Fruit fly (Drosophila melanogaster) whole organism, embryonic: Measurements from ENCODE around the gene CG46310.
A peak's percentile ranks its signal among the peaks of the same experiment; 100 is the strongest.

ENCODE experiments used
- Asciz ChIP-seq: fragments of 200-800 bp; sonication (Bioruptor generic); optimal IDR thresholded peaks from 2 replicates; lab custom pipeline; 2017; ENCODE audit warnings: missing biosample characterization, mild to moderate bottlenecking, missing genetic modification characterization, missing genetic modification reagents
- Blimp-1 ChIP-seq: fragments of 200-800 bp; sonication (Bioruptor generic); optimal IDR thresholded peaks from 3 replicates; lab custom pipeline; 2018; ENCODE audit warnings: missing biosample characterization, missing genetic modification characterization, mild to moderate bottlenecking, moderate library complexity, missing genetic modification reagents
- CG10543 ChIP-seq: fragments of 200-800 bp; sonication (Bioruptor generic); optimal IDR thresholded peaks from 3 replicates; lab custom pipeline; 2017; ENCODE audit warnings: missing biosample characterization, mild to moderate bottlenecking, missing genetic modification characterization, moderate library complexity
- CG12236 ChIP-seq: fragments of 200-800 bp; sonication (Bioruptor generic); optimal IDR thresholded peaks from 2 replicates; lab custom pipeline; 2016; ENCODE audit warnings: missing biosample characterization, missing genetic modification characterization
- CG13296 ChIP-seq: fragments of 200-800 bp; sonication (Bioruptor generic); optimal IDR thresholded peaks from 3 replicates; lab custom pipeline; 2018; ENCODE audit warnings: missing biosample characterization, mild to moderate bottlenecking, missing genetic modification characterization
- CG14441 ChIP-seq: fragments of 200-800 bp; sonication (Bioruptor generic); IDR thresholded peaks from 2 replicates; pipeline ENCODE4 v1.3.6; 2022; ENCODE audit warnings: missing biosample characterization, missing genetic modification characterization
- CG15514 ChIP-seq: fragments of 200-800 bp; sonication (Bioruptor generic); optimal IDR thresholded peaks from 3 replicates; lab custom pipeline; 2017; ENCODE audit warnings: missing biosample characterization, missing genetic modification characterization, mild to moderate bottlenecking, moderate library complexity, missing genetic modification reagents
- CG17186 ChIP-seq: fragments of 200-800 bp; sonication (Bioruptor generic); optimal IDR thresholded peaks from 3 replicates; lab custom pipeline; 2017; ENCODE audit warnings: missing biosample characterization, missing genetic modification reagents, missing genetic modification characterization
- CG17361 ChIP-seq: fragments of 200-800 bp; sonication (Bioruptor generic); IDR thresholded peaks from 3 replicates; pipeline ENCODE4 v1.3.6; 2022; ENCODE audit warnings: missing biosample characterization, missing genetic modification characterization
- CG17829 ChIP-seq: fragments of 200-800 bp; optimal IDR thresholded peaks from 2 replicates; lab custom pipeline; 2019; ENCODE audit warnings: missing biosample characterization, mild to moderate bottlenecking, missing genetic modification characterization, moderate library complexity
- CG1792 ChIP-seq: fragments of 200-800 bp; sonication (Bioruptor generic); optimal IDR thresholded peaks from 2 replicates; lab custom pipeline; 2016; ENCODE audit warnings: missing biosample characterization, missing genetic modification characterization
- CG18619 ChIP-seq: fragments of 200-800 bp; sonication (Bioruptor generic); optimal IDR thresholded peaks from 3 replicates; lab custom pipeline; 2017; ENCODE audit warnings: missing biosample characterization, mild to moderate bottlenecking, missing genetic modification characterization
- CG18764 ChIP-seq: fragments of 200-800 bp; sonication (Bioruptor generic); optimal IDR thresholded peaks from 3 replicates; lab custom pipeline; 2016; ENCODE audit warnings: missing biosample characterization, missing genetic modification characterization
- CG2678 ChIP-seq: fragments of 200-800 bp; sonication (Bioruptor generic); optimal IDR thresholded peaks from 3 replicates; lab custom pipeline; 2019; ENCODE audit warnings: missing biosample characterization, mild to moderate bottlenecking, missing genetic modification characterization, moderate library complexity
- CG32772 ChIP-seq: fragments of 200-800 bp; sonication (Bioruptor generic); IDR thresholded peaks from 2 replicates; pipeline ENCODE4 v1.3.6; 2022; ENCODE audit warnings: missing biosample characterization, missing genetic modification characterization
- CG6765 ChIP-seq: fragments of 200-800 bp; sonication (Bioruptor generic); optimal IDR thresholded peaks from 3 replicates; lab custom pipeline; 2017; ENCODE audit warnings: missing biosample characterization, mild to moderate bottlenecking, missing genetic modification characterization
- CG6813 ChIP-seq: fragments of 200-800 bp; sonication (Bioruptor generic); optimal IDR thresholded peaks from 2 replicates; lab custom pipeline; 2017; ENCODE audit warnings: missing biosample characterization, missing genetic modification characterization, mild to moderate bottlenecking, moderate library complexity, missing genetic modification reagents
- CG7357 ChIP-seq: fragments of 200-800 bp; sonication (Bioruptor generic); IDR thresholded peaks from 3 replicates; pipeline ENCODE4 v1.3.6; 2022; ENCODE audit warnings: missing biosample characterization, missing genetic modification characterization
- CG7839 ChIP-seq: fragments of 200-800 bp; sonication (Bioruptor generic); optimal IDR thresholded peaks from 3 replicates; lab custom pipeline; 2018; ENCODE audit warnings: missing biosample characterization, mild to moderate bottlenecking, missing genetic modification characterization, moderate library complexity
- CG8290 ChIP-seq, 3 experiments: fragments of 200-800 bp; sonication (Bioruptor generic); optimal IDR thresholded peaks; 2 replicates each; lab custom pipeline; 2016 to 2019; ENCODE audit warnings: missing biosample characterization in 3 of 3, missing genetic modification characterization in 3 of 3, mild to moderate bottlenecking in 2 of 3, moderate library complexity in 1 of 3
- CG8924 ChIP-seq: fragments of 200-800 bp; optimal IDR thresholded peaks from 3 replicates; lab custom pipeline; 2019; ENCODE audit warnings: missing biosample characterization, mild to moderate bottlenecking, missing genetic modification characterization, moderate library complexity
- CG9215 ChIP-seq: fragments of 200-800 bp; sonication (Bioruptor generic); IDR thresholded peaks from 2 replicates; pipeline ENCODE4 v1.3.6; 2022; ENCODE audit warnings: missing biosample characterization, missing genetic modification characterization
- Dek ChIP-seq: fragments of 200-800 bp; sonication (Bioruptor generic); optimal IDR thresholded peaks from 3 replicates; lab custom pipeline; 2019; ENCODE audit warnings: missing biosample characterization, mild to moderate bottlenecking, missing genetic modification characterization, moderate library complexity
- Elba2 ChIP-seq: fragments of 200-800 bp; sonication (Bioruptor generic); optimal IDR thresholded peaks from 3 replicates; lab custom pipeline; 2016; ENCODE audit warnings: missing biosample characterization, missing genetic modification characterization
- Ets65A ChIP-seq: fragments of 200-800 bp; sonication (Bioruptor generic); peaks from one replicate; lab custom pipeline; 2016; ENCODE audit warnings: missing biosample characterization, missing genetic modification characterization
- HLH54F ChIP-seq: fragments of 200-800 bp; sonication (Bioruptor generic); optimal IDR thresholded peaks from 3 replicates; lab custom pipeline; 2016; ENCODE audit warnings: missing biosample characterization, missing genetic modification characterization
- Mes4 ChIP-seq: fragments of 200-800 bp; sonication (Bioruptor generic); optimal IDR thresholded peaks from 2 replicates; lab custom pipeline; 2016; ENCODE audit warnings: missing biosample characterization, missing genetic modification characterization
- NC2β ChIP-seq: fragments of 200-800 bp; sonication (Bioruptor generic); optimal IDR thresholded peaks from 2 replicates; lab custom pipeline; 2016; ENCODE audit warnings: missing biosample characterization, missing genetic modification characterization
- Nf-YB ChIP-seq: fragments of 200-800 bp; sonication (Bioruptor generic); optimal IDR thresholded peaks from 3 replicates; lab custom pipeline; 2019; ENCODE audit warnings: missing biosample characterization, mild to moderate bottlenecking, missing genetic modification characterization, moderate library complexity
- Nf-YC ChIP-seq: fragments of 200-800 bp; optimal IDR thresholded peaks from 3 replicates; lab custom pipeline; 2019; ENCODE audit warnings: missing biosample characterization, mild to moderate bottlenecking, missing genetic modification characterization, moderate library complexity
- NfI ChIP-seq: fragments of 200-800 bp; sonication (Bioruptor generic); optimal IDR thresholded peaks from 3 replicates; lab custom pipeline; 2018; ENCODE audit warnings: missing biosample characterization, mild to moderate bottlenecking, missing genetic modification characterization, moderate library complexity
- PHDP ChIP-seq: fragments of 200-800 bp; sonication (Bioruptor generic); optimal IDR thresholded peaks from 3 replicates; lab custom pipeline; 2018; ENCODE audit warnings: missing biosample characterization, mild to moderate bottlenecking, missing genetic modification characterization, moderate library complexity
- Poxn ChIP-seq: fragments of 200-800 bp; sonication (Bioruptor generic); IDR thresholded peaks from 2 replicates; pipeline ENCODE4 v1.3.6; 2022; ENCODE audit warnings: missing biosample characterization, missing genetic modification characterization
- Vsx1 ChIP-seq: fragments of 200-800 bp; sonication (Bioruptor generic); optimal IDR thresholded peaks from 2 replicates; lab custom pipeline; 2017; ENCODE audit warnings: missing biosample characterization, mild to moderate bottlenecking, missing genetic modification characterization, missing genetic modification reagents
- aop ChIP-seq: fragments of 200-800 bp; sonication (Bioruptor generic); IDR thresholded peaks from 2 replicates; pipeline ENCODE4 v1.3.6; 2022; ENCODE audit warnings: missing biosample characterization, missing genetic modification characterization
- cwo ChIP-seq: fragments of 200-800 bp; sonication (Bioruptor generic); optimal IDR thresholded peaks from 3 replicates; lab custom pipeline; 2017; ENCODE audit warnings: missing biosample characterization, missing genetic modification characterization, mild to moderate bottlenecking, moderate library complexity, missing genetic modification reagents
- eve ChIP-seq, 2 experiments: fragments of >200 bp; optimal IDR thresholded peaks; 2 replicates each; lab custom pipeline; 2017; ENCODE audit warnings: missing biosample characterization in 2 of 2, missing genetic modification characterization in 2 of 2
- gce ChIP-seq: fragments of 200-800 bp; sonication (Bioruptor generic); IDR thresholded peaks from 3 replicates; pipeline ENCODE4 v1.3.6; 2022; ENCODE audit warnings: missing biosample characterization, missing genetic modification characterization
- grn ChIP-seq: fragments of 200-800 bp; sonication (Bioruptor generic); optimal IDR thresholded peaks from 3 replicates; lab custom pipeline; 2017; ENCODE audit warnings: missing biosample characterization, missing genetic modification characterization
- ind ChIP-seq: fragments of 200-800 bp; sonication (Bioruptor generic); optimal IDR thresholded peaks from 3 replicates; lab custom pipeline; 2016; ENCODE audit warnings: missing biosample characterization, missing genetic modification characterization
- mirr ChIP-seq: fragments of 200-800 bp; sonication (Bioruptor generic); optimal IDR thresholded peaks from 3 replicates; lab custom pipeline; 2018; ENCODE audit warnings: missing biosample characterization, mild to moderate bottlenecking, missing genetic modification characterization
- org-1 ChIP-seq: fragments of 200-800 bp; sonication (Bioruptor generic); optimal IDR thresholded peaks from 2 replicates; lab custom pipeline; 2017; ENCODE audit warnings: missing biosample characterization, missing genetic modification characterization
- pfk ChIP-seq: fragments of 200-800 bp; sonication (Bioruptor generic); optimal IDR thresholded peaks from 2 replicates; lab custom pipeline; 2018; ENCODE audit warnings: missing biosample characterization, mild to moderate bottlenecking, missing genetic modification characterization, moderate library complexity
- row ChIP-seq: fragments of 200-800 bp; sonication (Bioruptor generic); IDR thresholded peaks from 3 replicates; pipeline ENCODE4 v1.3.6; 2022; ENCODE audit warnings: missing biosample characterization, missing genetic modification characterization
- sd ChIP-seq: fragments of 200-800 bp; sonication (Bioruptor generic); optimal IDR thresholded peaks from 3 replicates; lab custom pipeline; 2018; ENCODE audit warnings: missing biosample characterization, mild to moderate bottlenecking, missing genetic modification characterization, moderate library complexity
- so ChIP-seq: fragments of 200-800 bp; sonication (Bioruptor generic); IDR thresholded peaks from 3 replicates; pipeline ENCODE4 v1.3.6; 2022; ENCODE audit warnings: missing biosample characterization, missing genetic modification characterization
- tx ChIP-seq: fragments of 200-800 bp; sonication (Bioruptor generic); optimal IDR thresholded peaks from 2 replicates; lab custom pipeline; 2016; ENCODE audit warnings: missing biosample characterization, missing genetic modification characterization
- vnd ChIP-seq: fragments of 200-800 bp; sonication (Bioruptor generic); IDR thresholded peaks from 3 replicates; pipeline ENCODE4 v1.3.6; 2022; ENCODE audit warnings: missing biosample characterization, missing genetic modification characterization; ENCODE audit not compliant: partially characterized antibody
- zfh2 ChIP-seq: fragments of 200-800 bp; sonication (Bioruptor generic); optimal IDR thresholded peaks from 2 replicates; lab custom pipeline; 2016; ENCODE audit warnings: missing biosample characterization, missing genetic modification characterization

Gene CG46310

dm6 chr3R:23223151-23223810, 49.6 kb downstream of the CG46310 start (continued):
- TF ChIP-seq vnd (GFP tag; lab: Robert Waterston, UW) (no peak), Ets65A (GFP tag; lab: Kevin White, UChicago) (peak; percentile 37), org-1 (GFP tag; lab: Kevin White, UChicago) (no peak), eve (GFP tag; optimal IDR thresholded peaks at IDR 0.05; lab: Kevin White, UChicago) (peak in 1 of 2 experiments; percentile 23), so (GFP tag; lab: Robert Waterston, UW) (no peak), CG7839 (tag; lab: Kevin White, UChicago) (peak; percentile 21), Nf-YB (GFP tag; lab: Kevin White, UChicago) (no peak), Blimp-1 (GFP tag; lab: Kevin White, UChicago) (no peak), CG8290 (GFP tag; optimal IDR thresholded peaks at IDR 0.05; lab: Kevin White, UChicago) (no peak), CG8290 (tag; optimal IDR thresholded peaks at IDR 0.05; lab: Kevin White, UChicago) (peak in 1 of 2 experiments; percentile 42), CG6765 (GFP tag; lab: Kevin White, UChicago) (peak; percentile 14), HLH54F (GFP tag; lab: Kevin White, UChicago) (peak; percentile 8), mirr (GFP tag; lab: Kevin White, UChicago) (peak; percentile 97), CG15514 (peak; percentile 25), CG8924 (tag; lab: Kevin White, UChicago) (no peak), CG13296 (GFP tag; lab: Kevin White, UChicago) (peak; percentile 23), row (GFP tag; lab: Robert Waterston, UW) (peak; percentile 45; the same call in 2 of the 3 replicates), CG2678 (peak; percentile 45), CG32772 (GFP tag; lab: Robert Waterston, UW) (no peak), CG7357 (GFP tag; lab: Robert Waterston, UW) (0 out of 3 replicates have a peak, but pooled peaks have one; percentile 14), sd (tag; lab: Kevin White, UChicago) (peak; percentile 76), CG10543 (GFP tag; lab: Kevin White, UChicago) (peak; percentile 16), cwo (GFP tag; lab: Kevin White, UChicago) (peak; percentile 11), Nf-YC (no peak), CG14441 (GFP tag; lab: Robert Waterston, UW) (0 out of 2 replicates have a peak, but pooled peaks have one; percentile 28), ind (GFP tag; lab: Kevin White, UChicago) (peak; percentile 3), grn (GFP tag; lab: Kevin White, UChicago) (peak; percentile 60)

- TF ChIP-seq CG18619 (GFP tag; lab: Kevin White, UChicago) (peak; percentile 54), aop (GFP tag; lab: Robert Waterston, UW) (no peak), PHDP (peak; percentile 47), Elba2 (GFP tag; lab: Kevin White, UChicago) (no peak), zfh2 (GFP tag; lab: Kevin White, UChicago) (peak; percentile 28), CG12236 (GFP tag; lab: Kevin White, UChicago) (no peak), CG17186 (no peak), gce (GFP tag; lab: Robert Waterston, UW) (no peak), CG1792 (GFP tag; lab: Kevin White, UChicago) (peak; percentile 11), Asciz (peak; percentile 27), Poxn (GFP tag; lab: Robert Waterston, UW) (no peak), CG17361 (GFP tag; lab: Robert Waterston, UW) (0 out of 3 replicates have a peak, but pooled peaks have one; percentile 30), pfk (GFP tag; lab: Kevin White, UChicago) (peak; percentile 36), CG18764 (peak; percentile 6), Mes4 (GFP tag; lab: Kevin White, UChicago) (no peak), Vsx1 (no peak), NC2β (GFP tag; lab: Kevin White, UChicago) (peak; percentile 3), tx (peak; percentile 19), CG6813 (peak; percentile 63), CG9215 (GFP tag; lab: Robert Waterston, UW) (no peak), Dek (tag; lab: Kevin White, UChicago) (peak; percentile 41), CG17829 (tag; lab: Kevin White, UChicago) (no peak), NfI (GFP tag; lab: Kevin White, UChicago) (peak; percentile 24)
These were observed 51.6 kb downstream of the CG46310 start for dm6 chr3R:23225266-23225665.
